Worm (Caenorhabditis elegans) whole organism, L4 larva: ENCODE data around the gene sra-9.

ENCODE experiments used
- D1046.2 ChIP-seq: fragments of 200-800 bp; sonication (Bioruptor generic); IDR thresholded peaks from 2 replicates; pipeline ENCODE4 v1.3.6; 2022; ENCODE audit warnings: missing genetic modification characterization, missing compliant biosample characterization
- F26F4.8 ChIP-seq: fragments of 200-800 bp; sonication (Bioruptor generic); conservative IDR thresholded peaks from 2 replicates; pipeline ENCODE4 v1.3.6; 2022; ENCODE audit warnings: missing genetic modification characterization, missing compliant biosample characterization
- F44E2.7 ChIP-seq: fragments of 200-800 bp; sonication (Bioruptor generic); IDR thresholded peaks from 2 replicates; pipeline ENCODE4 v2.1.2; 2022; ENCODE audit warnings: missing genetic modification characterization, missing compliant biosample characterization
- F49E8.2 ChIP-seq: sonication (generic microtip); optimal IDR thresholded peaks from 2 replicates; lab custom pipeline; 2016; ENCODE audit warnings: missing compliant biosample characterization, mild to moderate bottlenecking, missing genetic modification characterization, borderline replicate concordance
- T26A8.4 ChIP-seq: fragments of 200-800 bp; sonication (Bioruptor generic); IDR thresholded peaks from 2 replicates; pipeline ENCODE4 v1.3.6; 2022; ENCODE audit warnings: missing genetic modification characterization, missing compliant biosample characterization
- ZK337.2 ChIP-seq: fragments of 200-800 bp; sonication (Bioruptor generic); IDR thresholded peaks from 2 replicates; pipeline ENCODE4 v1.3.6; 2022; ENCODE audit warnings: missing genetic modification reagents, missing genetic modification characterization, missing compliant biosample characterization
- ZK546.5 ChIP-seq, 2 experiments: sonication (generic microtip); optimal IDR thresholded peaks; 2 replicates each; lab custom pipeline; 2017; ENCODE audit warnings: missing biosample characterization in 2 of 2, missing genetic modification characterization in 2 of 2
- aly-2 ChIP-seq: sonication (generic microtip); optimal IDR thresholded peaks from 2 replicates; lab custom pipeline; 2018; ENCODE audit warnings: missing biosample characterization, missing genetic modification characterization
- arid-1 ChIP-seq: fragments of 200-800 bp; sonication (Bioruptor generic); conservative IDR thresholded peaks from 2 replicates; pipeline ENCODE4 v1.3.6; 2022; ENCODE audit warnings: missing genetic modification reagents, missing genetic modification characterization, missing compliant biosample characterization
- attf-4 ChIP-seq: sonication (generic microtip); optimal IDR thresholded peaks from 3 replicates; lab custom pipeline; 2017; ENCODE audit warnings: missing biosample characterization, missing genetic modification characterization
- ceh-82 ChIP-seq: sonication (generic microtip); optimal IDR thresholded peaks from 2 replicates; lab custom pipeline; 2017; ENCODE audit warnings: missing biosample characterization, missing genetic modification characterization
- ces-1 ChIP-seq: fragments of 150-350 bp; sonication (generic microtip); optimal IDR thresholded peaks from 4 replicates; lab custom pipeline; 2014; ENCODE audit warnings: missing biosample characterization, missing genetic modification reagents, missing genetic modification characterization
- cey-2 ChIP-seq: sonication (generic microtip); optimal IDR thresholded peaks from 3 replicates; lab custom pipeline; 2017; ENCODE audit warnings: missing genetic modification characterization, mild to moderate bottlenecking, missing compliant biosample characterization, antibody characterized with exemption, borderline replicate concordance; ENCODE audit not compliant: insufficient read depth
- ctbp-1 ChIP-seq: fragments of 200-800 bp; sonication (Bioruptor generic); IDR thresholded peaks from 2 replicates; pipeline ENCODE4 v1.3.6; 2022; ENCODE audit warnings: missing genetic modification reagents, missing genetic modification characterization, missing compliant biosample characterization
- daf-12 ChIP-seq: fragments of 150-350 bp; optimal IDR thresholded peaks from 2 replicates; lab custom pipeline; 2014; ENCODE audit warnings: missing biosample characterization, missing genetic modification reagents, missing genetic modification characterization
- daf-19 ChIP-seq: fragments of 200-800 bp; sonication (Bioruptor generic); conservative IDR thresholded peaks from 2 replicates; pipeline ENCODE4 v1.3.6; 2022; ENCODE audit warnings: missing genetic modification characterization, missing compliant biosample characterization
- daf-8 ChIP-seq: fragments of 200-800 bp; sonication (Bioruptor generic); IDR thresholded peaks from 2 replicates; pipeline ENCODE4 v1.3.6; 2022; ENCODE audit warnings: missing genetic modification characterization, missing compliant biosample characterization
- dpl-1 ChIP-seq: fragments of 150-350 bp; optimal IDR thresholded peaks from 2 replicates; lab custom pipeline; 2014; ENCODE audit warnings: missing biosample characterization, missing genetic modification reagents, missing genetic modification characterization
- dve-1 ChIP-seq: sonication (generic microtip); optimal IDR thresholded peaks from 2 replicates; lab custom pipeline; 2017; ENCODE audit warnings: antibody characterized with exemption, mild to moderate bottlenecking, missing genetic modification characterization, missing compliant biosample characterization; ENCODE audit not compliant: insufficient read depth
- egl-43 ChIP-seq: fragments of 200-800 bp; sonication (Bioruptor generic); IDR thresholded peaks from 2 replicates; pipeline ENCODE4 v1.3.6; 2022; ENCODE audit warnings: missing genetic modification reagents, missing genetic modification characterization, missing compliant biosample characterization
- fkh-10 ChIP-seq: fragments of 150-350 bp; optimal IDR thresholded peaks from 2 replicates; lab custom pipeline; 2014; ENCODE audit warnings: missing biosample characterization, missing genetic modification reagents, missing genetic modification characterization
- hif-1 ChIP-seq, 2 experiments: sonication (generic microtip); optimal IDR thresholded peaks; 2 replicates each; lab custom pipeline; 2016 to 2017; ENCODE audit warnings: missing compliant biosample characterization in 2 of 2, missing genetic modification characterization in 2 of 2, missing genetic modification reagents in 2 of 2, missing genotype in 2 of 2, mild to moderate bottlenecking in 1 of 2
- lin-13 ChIP-seq: fragments of 150-350 bp; optimal IDR thresholded peaks from 2 replicates; lab custom pipeline; 2014; ENCODE audit warnings: missing biosample characterization, missing genetic modification reagents, missing genetic modification characterization
- lin-15B ChIP-seq: fragments of 150-350 bp; sonication (generic microtip); optimal IDR thresholded peaks from 3 replicates; lab custom pipeline; 2014; ENCODE audit warnings: missing biosample characterization, missing genetic modification characterization
- lin-29 ChIP-seq: fragments of 200-800 bp; sonication (Bioruptor generic); IDR thresholded peaks from 2 replicates; pipeline ENCODE4 v1.3.6; 2022; ENCODE audit warnings: missing genetic modification reagents, missing genetic modification characterization, missing compliant biosample characterization
- lin-38 ChIP-seq: fragments of 200-800 bp; sonication (Bioruptor generic); IDR thresholded peaks from 2 replicates; pipeline ENCODE4 v1.3.6; 2022; ENCODE audit warnings: missing genetic modification reagents, missing genetic modification characterization, missing compliant biosample characterization
- lin-39 ChIP-seq: fragments of 150-350 bp; optimal IDR thresholded peaks from 2 replicates; lab custom pipeline; 2014; ENCODE audit warnings: missing biosample characterization, missing genetic modification reagents, missing genetic modification characterization
- madf-5 ChIP-seq, 2 experiments: fragments of 200-800 bp; sonication (Bioruptor generic); IDR thresholded peaks; 2 replicates each; pipeline ENCODE4 v1.3.6; 2022; ENCODE audit warnings: missing compliant biosample characterization in 2 of 2, missing genetic modification characterization in 2 of 2
- madf-9 ChIP-seq: fragments of 200-800 bp; sonication (Bioruptor generic); conservative IDR thresholded peaks from 2 replicates; pipeline ENCODE4 v1.3.6; 2022; ENCODE audit warnings: missing genetic modification reagents, missing genetic modification characterization, missing compliant biosample characterization
- mdl-1 ChIP-seq, 2 experiments: fragments of 150-350 bp in 1 of 2; sonication (generic microtip) in 1 of 2; optimal IDR thresholded peaks; 2 replicates each; lab custom pipeline; 2014 to 2017; ENCODE audit warnings: missing biosample characterization in 2 of 2, missing genetic modification characterization in 2 of 2
- mep-1 ChIP-seq: fragments of 150-350 bp; sonication (generic microtip); optimal IDR thresholded peaks from 3 replicates; lab custom pipeline; 2014; ENCODE audit warnings: missing biosample characterization, missing genetic modification characterization
- mxl-3 ChIP-seq: fragments of 200-800 bp; sonication (Bioruptor generic); optimal IDR thresholded peaks from 2 replicates; lab custom pipeline; 2018; ENCODE audit warnings: mild to moderate bottlenecking, missing genetic modification characterization, missing compliant biosample characterization
- nhr-10 ChIP-seq: fragments of 150-350 bp; optimal IDR thresholded peaks from 2 replicates; lab custom pipeline; 2014; ENCODE audit warnings: missing biosample characterization, missing genetic modification characterization
- nhr-102 ChIP-seq: sonication (generic microtip); optimal IDR thresholded peaks from 2 replicates; lab custom pipeline; 2016; ENCODE audit warnings: mild to moderate bottlenecking, missing genetic modification characterization, moderate library complexity, missing compliant biosample characterization
- nhr-11 ChIP-seq: fragments of 150-350 bp; optimal IDR thresholded peaks from 2 replicates; lab custom pipeline; 2014; ENCODE audit warnings: missing biosample characterization, missing genetic modification characterization
- nhr-41 ChIP-seq: fragments of 200-800 bp; sonication (Bioruptor generic); IDR thresholded peaks from 2 replicates; pipeline ENCODE4 v1.3.6; 2022; ENCODE audit warnings: missing genetic modification reagents, missing genetic modification characterization, missing compliant biosample characterization
- nhr-42 ChIP-seq: fragments of 200-800 bp; sonication (Bioruptor generic); IDR thresholded peaks from 2 replicates; pipeline ENCODE4 v1.3.6; 2022; ENCODE audit warnings: missing genetic modification characterization, missing compliant biosample characterization
- nhr-48 ChIP-seq: sonication (generic microtip); optimal IDR thresholded peaks from 2 replicates; lab custom pipeline; 2016; ENCODE audit warnings: mild to moderate bottlenecking, missing genetic modification characterization, missing compliant biosample characterization
- pha-4 ChIP-seq, 2 experiments: fragments of 150-350 bp in 1 of 2; fragments of 200-800 bp in 1 of 2; sonication (Bioruptor generic) in 1 of 2; IDR thresholded peaks in 1 of 2; optimal IDR thresholded peaks in 1 of 2; 2 replicates each; pipeline versions ENCODE4 v1.3.6 to Lab custom; 2014 to 2022; ENCODE audit warnings: missing genetic modification characterization in 2 of 2, missing genetic modification reagents in 2 of 2, missing biosample characterization in 1 of 2, missing compliant biosample characterization in 1 of 2
- pqm-1 ChIP-seq: sonication (generic microtip); optimal IDR thresholded peaks from 2 replicates; lab custom pipeline; 2017; ENCODE audit warnings: missing biosample characterization, missing genetic modification characterization
- rbr-2 ChIP-seq: sonication (generic microtip); optimal IDR thresholded peaks from 2 replicates; lab custom pipeline; 2016; ENCODE audit warnings: missing genotype, missing genetic modification characterization, missing compliant biosample characterization
- saeg-2 ChIP-seq: fragments of 200-800 bp; sonication (Bioruptor generic); IDR thresholded peaks from 2 replicates; pipeline ENCODE4 v1.3.6; 2022; ENCODE audit warnings: missing genetic modification reagents, missing genetic modification characterization, missing compliant biosample characterization
- set-16 ChIP-seq: fragments of 200-800 bp; sonication (Bioruptor generic); IDR thresholded peaks from 2 replicates; pipeline ENCODE4 v1.3.6; 2022; ENCODE audit warnings: missing genetic modification reagents, missing genetic modification characterization, missing compliant biosample characterization
- snpc-4 ChIP-seq: fragments of 150-350 bp; optimal IDR thresholded peaks from 2 replicates; lab custom pipeline; 2014; ENCODE audit warnings: missing biosample characterization, missing genetic modification characterization
- spr-3 ChIP-seq: fragments of 200-800 bp; sonication (Bioruptor generic); optimal IDR thresholded peaks from 2 replicates; lab custom pipeline; 2018; ENCODE audit warnings: mild to moderate bottlenecking, missing genetic modification characterization, missing compliant biosample characterization
- unc-39 ChIP-seq: sonication (generic microtip); optimal IDR thresholded peaks from 2 replicates; lab custom pipeline; 2017; ENCODE audit warnings: missing biosample characterization, missing genetic modification characterization
- unc-62 ChIP-seq, 3 experiments: fragments of 150-350 bp in 1 of 3; sonication (generic microtip); optimal IDR thresholded peaks in 2 of 3; peaks in 1 of 3; 1 replicate in 1 of 3; 2 replicates in 2 of 3; lab custom pipeline; 2014 to 2017; ENCODE audit warnings: missing biosample characterization in 3 of 3, missing genetic modification characterization in 3 of 3, missing genetic modification reagents in 3 of 3, missing genotype in 1 of 3
- zfp-2 ChIP-seq: sonication (generic microtip); optimal IDR thresholded peaks from 2 replicates; lab custom pipeline; 2016; ENCODE audit warnings: mild to moderate bottlenecking, missing genetic modification characterization, missing compliant biosample characterization
- zfp-3 ChIP-seq: fragments of 200-800 bp; sonication (Bioruptor generic); conservative IDR thresholded peaks from 2 replicates; pipeline ENCODE4 v1.3.6; 2022; ENCODE audit warnings: missing genetic modification reagents, missing genetic modification characterization, missing compliant biosample characterization
- zip-2 ChIP-seq: fragments of 150-350 bp; optimal IDR thresholded peaks from 2 replicates; lab custom pipeline; 2014; ENCODE audit warnings: missing biosample characterization, missing genetic modification characterization

The sra-9 gene

DNA sequence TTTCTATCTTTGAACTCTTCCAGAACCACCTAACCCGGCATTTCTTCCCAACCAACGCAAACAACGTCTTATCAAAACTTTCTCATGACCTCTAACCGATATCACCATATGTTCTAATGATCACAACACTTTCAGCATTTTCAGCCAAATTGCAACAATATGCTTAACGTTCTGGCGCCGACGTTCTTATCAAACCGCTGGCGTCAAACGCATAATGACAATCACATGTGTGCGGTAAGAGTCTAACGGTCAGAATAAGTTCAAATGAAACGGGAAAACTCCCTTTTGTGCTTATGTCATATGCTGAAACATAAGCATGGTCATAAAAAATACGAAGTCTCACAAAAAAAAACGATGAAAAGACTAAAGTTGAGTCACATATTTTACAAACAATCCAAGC lies 31.2 kb upstream of the sra-9 start (continued):
- TF ChIP-seq lin-13 (no peak), zfp-2 (tag; lab: Kevin White, UChicago) (no peak), unc-39 (tag; lab: Kevin White, UChicago) (no peak), zfp-3 (no peak), ctbp-1 (no peak), lin-39 (tag; lab: Kevin White, UChicago) (no peak)

DNA sequence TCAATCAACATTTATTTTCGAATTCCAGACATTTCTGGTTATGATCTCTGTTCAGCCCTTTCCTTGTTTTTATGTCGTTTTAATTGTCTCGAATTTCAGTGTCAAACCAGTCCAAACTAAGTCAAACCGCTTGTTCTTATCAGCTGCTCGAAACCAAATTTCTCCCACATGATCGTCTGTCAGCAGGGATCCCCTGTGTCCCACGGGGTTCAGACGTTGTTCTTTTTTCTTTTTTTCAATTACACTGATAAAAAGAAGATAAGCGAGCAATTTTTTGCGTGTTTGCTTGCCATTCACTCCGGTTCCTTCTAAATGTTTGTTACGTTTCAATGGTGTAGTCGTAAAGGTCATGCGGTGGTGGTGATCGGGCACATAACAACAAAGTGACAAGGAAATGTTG lies 30.2 kb upstream of the sra-9 start:
- TF ChIP-seq nhr-11 (tag; lab: Kevin White, UChicago) (peak; percentile 72), cey-2 (tag; lab: Kevin White, UChicago) (no peak), spr-3 (no peak), zip-2 (tag; lab: Kevin White, UChicago) (no peak), lin-38 (GFP tag; lab: Robert Waterston, UW) (no peak), T26A8.4 (no peak), D1046.2 (GFP tag; lab: Robert Waterston, UW) (no peak), mdl-1 (tag; optimal IDR thresholded peaks at IDR 0.05; lab: Kevin White, UChicago) (no peak), lin-13 (no peak), rbr-2 (tag; lab: Kevin White, UChicago) (no peak), daf-19 (GFP tag; lab: Robert Waterston, UW) (no peak), F44E2.7 (GFP tag; lab: Robert Waterston, UW) (no peak), nhr-41 (no peak), snpc-4 (tag; lab: Kevin White, UChicago) (no peak), arid-1 (GFP tag; lab: Robert Waterston, UW) (no peak), nhr-102 (tag; lab: Kevin White, UChicago) (peak; percentile 63), hif-1 (tag; optimal IDR thresholded peaks at IDR 0.05; lab: Kevin White, UChicago) (no peak), nhr-48 (tag; lab: Kevin White, UChicago) (peak; percentile 66), ceh-82 (tag; lab: Kevin White, UChicago) (no peak), F49E8.2 (tag; lab: Kevin White, UChicago) (no peak), attf-4 (tag; lab: Kevin White, UChicago) (no peak), lin-15B (tag; lab: Kevin White, UChicago) (no peak), aly-2 (tag; lab: Kevin White, UChicago) (no peak), set-16 (no peak), ZK337.2 (GFP tag; lab: Robert Waterston, UW) (no peak), nhr-10 (peak; percentile 60), ZK546.5 (tag; optimal IDR thresholded peaks at IDR 0.05; lab: Kevin White, UChicago) (no peak), pqm-1 (peak; percentile 23), dve-1 (tag; lab: Kevin White, UChicago) (peak; percentile 91), daf-8 (GFP tag; lab: Robert Waterston, UW) (no peak), ces-1 (GFP tag; lab: Kevin White, UChicago) (no peak), F26F4.8 (no peak), daf-12 (tag; lab: Kevin White, UChicago) (no peak), saeg-2 (GFP tag; lab: Robert Waterston, UW) (0 out of 2 replicates have a peak, but pooled peaks have one; percentile 30), nhr-42 (no peak), lin-29 (no peak), madf-5 (GFP tag; IDR thresholded peaks at IDR 0.05; lab: Robert Waterston, UW) (no peak), fkh-10 (no peak), mep-1 (tag; lab: Kevin White, UChicago) (no peak), dpl-1 (GFP tag; lab: Kevin White, UChicago) (no peak), mxl-3 (GFP tag; lab: Kevin White, UChicago) (no peak), unc-62 (GFP tag; optimal IDR thresholded peaks at IDR 0.05 in 1 of 2; lab: Kevin White, UChicago) (peak in 1 of 2 experiments; percentile 55), unc-62 (tag; optimal IDR thresholded peaks at IDR 0.05; lab: Kevin White, UChicago) (no peak), madf-9 (GFP tag; lab: Robert Waterston, UW) (no peak), pha-4 (GFP tag; IDR thresholded peaks at IDR 0.05; lab: Robert Waterston, UW) (no peak), pha-4 (tag; optimal IDR thresholded peaks at IDR 0.05; lab: Kevin White, UChicago) (no peak), egl-43 (GFP tag; lab: Robert Waterston, UW) (no peak)
